Fruit fly (Drosophila melanogaster) Kc167 (cell line): ENCODE data around the gene Crtc.

ENCODE experiments used
- Sin3A ChIP-seq: fragments of >200 bp; optimal IDR thresholded peaks from 2 replicates; lab custom pipeline; 2018; ENCODE audit warnings: missing external identifiers
- h ChIP-seq: fragments of >200 bp; optimal IDR thresholded peaks from 3 replicates; lab custom pipeline; 2018; ENCODE audit warnings: missing external identifiers
- insv ChIP-seq: fragments of >200 bp; optimal IDR thresholded peaks from 3 replicates; lab custom pipeline; 2018; ENCODE audit warnings: missing external identifiers
- psq ChIP-seq: fragments of >200 bp; optimal IDR thresholded peaks from 2 replicates; lab custom pipeline; 2017; ENCODE audit warnings: missing external identifiers
- ttk ChIP-seq: sonication (Bioruptor generic); optimal IDR thresholded peaks from 2 replicates; lab custom pipeline; 2017; ENCODE audit warnings: missing external identifiers

DNA sequence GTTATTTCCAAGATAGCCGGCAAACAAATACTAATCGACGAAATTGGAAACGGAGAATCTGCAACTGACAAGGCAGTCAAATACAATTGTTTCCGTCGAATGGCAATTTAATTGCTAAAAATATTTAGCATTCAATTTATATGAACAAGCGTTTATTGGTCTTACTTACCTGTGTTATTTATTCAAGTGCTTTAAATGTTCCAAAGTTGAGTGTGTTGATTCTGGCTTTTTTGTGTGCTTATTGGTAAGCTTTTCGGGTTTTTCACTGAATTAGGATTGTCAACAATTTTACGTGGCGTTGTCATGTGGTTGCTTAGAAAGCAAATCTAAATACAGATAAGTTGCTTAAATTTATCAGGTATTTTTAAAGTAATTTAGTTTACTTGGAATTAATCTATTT is 2.7 kb upstream of the Crtc start:
- TF ChIP-seq psq (lab: Kevin White, UChicago) (no peak), Sin3A (lab: Kevin White, UChicago) (no peak), insv (lab: Kevin White, UChicago) (no peak), ttk (no peak), h (lab: Kevin White, UChicago) (no peak)
